Worm (Caenorhabditis elegans) whole organism, L1 larva: ENCODE results near the gene T19H5.7.

Experiments
- ceh-63 ChIP-seq: fragments of 200-800 bp; sonication (Bioruptor generic); optimal IDR thresholded peaks from 2 replicates; lab custom pipeline; 2018; ENCODE audit warnings: mild to moderate bottlenecking, missing genetic modification characterization, missing compliant biosample characterization
- elt-3 ChIP-seq, 6 experiments: fragments of 150-350 bp in 1 of 6; sonication (generic microtip); optimal IDR thresholded peaks; 2 replicates each; lab custom pipeline; 2017 to 2018; ENCODE audit warnings: missing biosample characterization in 6 of 6, missing genetic modification characterization in 6 of 6, inconsistent platforms in 1 of 6
- irx-1 ChIP-seq: sonication (generic microtip); optimal IDR thresholded peaks from 2 replicates; lab custom pipeline; 2016; ENCODE audit warnings: missing genetic modification characterization, missing compliant biosample characterization
- nhr-237 ChIP-seq: fragments of 150-350 bp; optimal IDR thresholded peaks from 2 replicates; lab custom pipeline; 2014; ENCODE audit warnings: missing biosample characterization, missing genetic modification characterization
- rnt-1 ChIP-seq: sonication (generic microtip); optimal IDR thresholded peaks from 2 replicates; lab custom pipeline; 2016; ENCODE audit warnings: mild to moderate bottlenecking, missing genetic modification characterization, moderate library complexity, missing compliant biosample characterization

- TF ChIP-seq ceh-63 (no peak), nhr-237 (tag; lab: Kevin White, UChicago) (no peak), rnt-1 (tag; lab: Kevin White, UChicago) (no peak), elt-3 (tag; optimal IDR thresholded peaks at IDR 0.05; lab: Kevin White, UChicago) (no peak), irx-1 (tag; lab: Kevin White, UChicago) (no peak)
These were observed at the start of gene T19H5.7 for ce11 chrII:9480006-9480405.
